Fruit fly (Drosophila melanogaster) Kc167 (cell line): Measurements from ENCODE around the gene kipf.

Experiments used
- Myc ChIP-seq: fragments of >200 bp; optimal IDR thresholded peaks from 2 replicates; lab custom pipeline; 2017; ENCODE audit warnings: missing external identifiers
- Sin3A ChIP-seq: fragments of >200 bp; optimal IDR thresholded peaks from 2 replicates; lab custom pipeline; 2018; ENCODE audit warnings: missing external identifiers
- h ChIP-seq: fragments of >200 bp; optimal IDR thresholded peaks from 3 replicates; lab custom pipeline; 2018; ENCODE audit warnings: missing external identifiers
- insv ChIP-seq: fragments of >200 bp; optimal IDR thresholded peaks from 3 replicates; lab custom pipeline; 2018; ENCODE audit warnings: missing external identifiers
- psq ChIP-seq: fragments of >200 bp; optimal IDR thresholded peaks from 2 replicates; lab custom pipeline; 2017; ENCODE audit warnings: missing external identifiers
- ttk ChIP-seq: sonication (Bioruptor generic); optimal IDR thresholded peaks from 2 replicates; lab custom pipeline; 2017; ENCODE audit warnings: missing external identifiers

Gene kipf

dm6 chr3R:7913139-7913538 lies 512 bp upstream of the kipf start, which contains the start of gene Rfk:
TSS of gene Rfk (minus strand) at chr3R:7913290.
- no peak for TF ChIP-seq Myc (lab: Kevin White, UChicago)
- no peak for TF ChIP-seq Sin3A (lab: Kevin White, UChicago)
- no peak for TF ChIP-seq psq (lab: Kevin White, UChicago)
- no peak for TF ChIP-seq ttk (lab: Kevin White, UChicago)
- no peak for TF ChIP-seq h
- no peak for TF ChIP-seq insv (lab: Kevin White, UChicago)

dm6 chr3R:7920196-7920595 lies 6.5 kb downstream of the kipf start, which contains the start of the genes CG10445 and lds:
TSS of gene CG10445 (minus strand) at chr3R:7920299.
TSS of gene lds (plus strand) at chr3R:7920431.
- TF ChIP-seq Myc (lab: Kevin White, UChicago) (no peak), insv (lab: Kevin White, UChicago) (no peak), h (no peak), psq (lab: Kevin White, UChicago) (no peak), ttk (lab: Kevin White, UChicago) (no peak), Sin3A (lab: Kevin White, UChicago) (no peak)

dm6 chr3R:7926354-7926753 lies 12.7 kb downstream of the kipf start:
- TF ChIP-seq Sin3A (lab: Kevin White, UChicago) (no peak), Myc (lab: Kevin White, UChicago) (no peak), ttk (lab: Kevin White, UChicago) (no peak), h (no peak), psq (lab: Kevin White, UChicago) (no peak), insv (lab: Kevin White, UChicago) (no peak)

- TF ChIP-seq ttk (lab: Kevin White, UChicago) (no peak), insv (lab: Kevin White, UChicago) (no peak), Sin3A (lab: Kevin White, UChicago) (no peak), Myc (lab: Kevin White, UChicago) (no peak), psq (lab: Kevin White, UChicago) (no peak), h (no peak)
Observed at dm6 chr3R:7936786-7937363, 23.2 kb downstream of the kipf start.

- TF ChIP-seq h (no peak), Sin3A (lab: Kevin White, UChicago) (no peak), Myc (lab: Kevin White, UChicago) (no peak), insv (lab: Kevin White, UChicago) (no peak), ttk (lab: Kevin White, UChicago) (no peak), psq (lab: Kevin White, UChicago) (no peak)
Observed at dm6 chr3R:7944699-7945349, 31.2 kb downstream of the kipf start.

dm6 chr3R:7947349-7947748 lies 33.7 kb downstream of the kipf start:
- TF ChIP-seq Myc (lab: Kevin White, UChicago) (no peak), psq (lab: Kevin White, UChicago) (no peak), h (no peak), Sin3A (lab: Kevin White, UChicago) (no peak), ttk (lab: Kevin White, UChicago) (no peak)

dm6 chr3R:7950147-7950546 lies 36.5 kb downstream of the kipf start:
- TF ChIP-seq Sin3A (lab: Kevin White, UChicago) (no peak), Myc (lab: Kevin White, UChicago) (no peak), ttk (lab: Kevin White, UChicago) (no peak), insv (lab: Kevin White, UChicago) (no peak), h (no peak), psq (lab: Kevin White, UChicago) (no peak)

dm6 chr3R:7953041-7953788 lies 39.6 kb downstream of the kipf start:
- no peak for TF ChIP-seq psq (lab: Kevin White, UChicago)
- TF ChIP-seq h, result no peak
- TF ChIP-seq Myc (lab: Kevin White, UChicago), result no peak
- no peak for TF ChIP-seq ttk (lab: Kevin White, UChicago)
- no peak for TF ChIP-seq insv (lab: Kevin White, UChicago)
- TF ChIP-seq Sin3A (lab: Kevin White, UChicago), result no peak

dm6 chr3R:7954477-7954876 lies 40.8 kb downstream of the kipf start:
- TF ChIP-seq insv (lab: Kevin White, UChicago), result no peak

dm6 chr3R:7957008-7957407 lies 43.4 kb downstream of the kipf start:
- no peak for TF ChIP-seq insv (lab: Kevin White, UChicago)
- TF ChIP-seq Myc (lab: Kevin White, UChicago), result no peak

- TF ChIP-seq h (no peak), psq (lab: Kevin White, UChicago) (no peak), insv (lab: Kevin White, UChicago) (no peak), ttk (lab: Kevin White, UChicago) (no peak), Sin3A (lab: Kevin White, UChicago) (no peak), Myc (lab: Kevin White, UChicago) (no peak)
Observed at dm6 chr3R:7961348-7961747, 47.7 kb downstream of the kipf start.
